Fruit fly (Drosophila melanogaster) whole organism, embryonic: ENCODE data around the gene Jhbp1.
A peak's percentile ranks its signal among the peaks of the same experiment; 100 is the strongest.

Source experiments
- Atf6 ChIP-seq: fragments of 200-800 bp; sonication (Bioruptor generic); IDR thresholded peaks from 2 replicates; pipeline ENCODE4 v1.3.6; 2022; ENCODE audit warnings: missing biosample characterization, missing genetic modification characterization
- CG10147 ChIP-seq: fragments of 200-800 bp; sonication (Bioruptor generic); optimal IDR thresholded peaks from 2 replicates; lab custom pipeline; 2019; ENCODE audit warnings: missing biosample characterization, mild to moderate bottlenecking, missing genetic modification characterization, moderate library complexity
- CG11085 ChIP-seq: fragments of 200-800 bp; sonication (Bioruptor generic); IDR thresholded peaks from 2 replicates; pipeline ENCODE4 v1.3.6; 2022; ENCODE audit warnings: missing biosample characterization, missing genetic modification characterization
- CG11695 ChIP-seq: fragments of 200-800 bp; sonication (Bioruptor generic); IDR thresholded peaks from 3 replicates; pipeline ENCODE4 v1.3.6; 2022; ENCODE audit warnings: missing biosample characterization, missing genetic modification characterization
- CG12391 ChIP-seq: fragments of 200-800 bp; sonication (Bioruptor generic); optimal IDR thresholded peaks from 3 replicates; lab custom pipeline; 2018; ENCODE audit warnings: missing biosample characterization, mild to moderate bottlenecking, missing genetic modification characterization, moderate library complexity
- CG12769 ChIP-seq: fragments of 200-800 bp; sonication (Bioruptor generic); optimal IDR thresholded peaks from 2 replicates; lab custom pipeline; 2019; ENCODE audit warnings: missing biosample characterization, mild to moderate bottlenecking, missing genetic modification characterization, moderate library complexity
- CG17359 ChIP-seq: fragments of 200-800 bp; sonication (Bioruptor generic); optimal IDR thresholded peaks from 3 replicates; lab custom pipeline; 2018; ENCODE audit warnings: missing biosample characterization, mild to moderate bottlenecking, missing genetic modification characterization, moderate library complexity
- CG17361 ChIP-seq: fragments of 200-800 bp; sonication (Bioruptor generic); IDR thresholded peaks from 3 replicates; pipeline ENCODE4 v1.3.6; 2022; ENCODE audit warnings: missing biosample characterization, missing genetic modification characterization
- CG2875 ChIP-seq: fragments of 200-800 bp; sonication (Bioruptor generic); optimal IDR thresholded peaks from 2 replicates; lab custom pipeline; 2017; ENCODE audit warnings: missing biosample characterization, mild to moderate bottlenecking, missing genetic modification characterization, missing genetic modification reagents
- CG30431 ChIP-seq: fragments of 200-800 bp; sonication (Bioruptor generic); optimal IDR thresholded peaks from 2 replicates; lab custom pipeline; 2017; ENCODE audit warnings: missing biosample characterization, missing genetic modification characterization
- CG3065 ChIP-seq: fragments of 200-800 bp; sonication (Bioruptor generic); optimal IDR thresholded peaks from 2 replicates; lab custom pipeline; 2016; ENCODE audit warnings: missing biosample characterization, missing genetic modification characterization
- CG3847 ChIP-seq: fragments of 200-800 bp; sonication (Bioruptor generic); IDR thresholded peaks from 2 replicates; pipeline ENCODE4 v1.3.6; 2022; ENCODE audit warnings: missing biosample characterization, missing genetic modification characterization
- CG4707 ChIP-seq: fragments of 200-800 bp; sonication (Bioruptor generic); optimal IDR thresholded peaks from 2 replicates; lab custom pipeline; 2018; ENCODE audit warnings: missing biosample characterization, mild to moderate bottlenecking, missing genetic modification characterization, moderate library complexity
- CG5953 ChIP-seq: fragments of 200-800 bp; sonication (Bioruptor generic); IDR thresholded peaks from 2 replicates; pipeline ENCODE4 v1.3.6; 2022; ENCODE audit warnings: missing biosample characterization, missing genetic modification characterization
- CG6254 ChIP-seq: fragments of 200-800 bp; sonication (Bioruptor generic); optimal IDR thresholded peaks from 3 replicates; lab custom pipeline; 2017; ENCODE audit warnings: mild to moderate bottlenecking, missing biosample characterization, missing genetic modification reagents, missing genetic modification characterization
- CG6813 ChIP-seq: fragments of 200-800 bp; sonication (Bioruptor generic); optimal IDR thresholded peaks from 2 replicates; lab custom pipeline; 2017; ENCODE audit warnings: missing biosample characterization, missing genetic modification characterization, mild to moderate bottlenecking, moderate library complexity, missing genetic modification reagents
- CG6854 ChIP-seq: fragments of 200-800 bp; sonication (Bioruptor generic); optimal IDR thresholded peaks from 3 replicates; lab custom pipeline; 2017; ENCODE audit warnings: missing biosample characterization, mild to moderate bottlenecking, missing genetic modification characterization
- CG7963 ChIP-seq: fragments of 200-800 bp; sonication (Bioruptor generic); IDR thresholded peaks from 3 replicates; pipeline ENCODE4 v1.3.6; 2022; ENCODE audit warnings: missing biosample characterization, missing genetic modification characterization; ENCODE audit not compliant: partially characterized antibody
- CG8089 ChIP-seq: fragments of 200-800 bp; sonication (Bioruptor generic); optimal IDR thresholded peaks from 3 replicates; lab custom pipeline; 2016; ENCODE audit warnings: missing biosample characterization, missing genetic modification characterization
- CG8478 ChIP-seq: fragments of >200 bp; optimal IDR thresholded peaks from 2 replicates; lab custom pipeline; 2018
- CG9797 ChIP-seq: fragments of 200-800 bp; sonication (Bioruptor generic); optimal IDR thresholded peaks from 3 replicates; lab custom pipeline; 2018; ENCODE audit warnings: missing biosample characterization, mild to moderate bottlenecking, missing genetic modification characterization
- CHES-1-like ChIP-seq: fragments of 200-800 bp; sonication (Bioruptor generic); optimal IDR thresholded peaks from 2 replicates; lab custom pipeline; 2016; ENCODE audit warnings: missing biosample characterization, missing genetic modification characterization
- Fer3 ChIP-seq: fragments of 200-800 bp; sonication (Bioruptor generic); optimal IDR thresholded peaks from 2 replicates; lab custom pipeline; 2018; ENCODE audit warnings: missing biosample characterization, mild to moderate bottlenecking, missing genetic modification characterization, moderate library complexity
- Gsc ChIP-seq: fragments of 200-800 bp; sonication (Bioruptor generic); IDR thresholded peaks from 2 replicates; pipeline ENCODE4 v1.3.6; 2022; ENCODE audit warnings: missing biosample characterization, missing genetic modification characterization
- HmgZ ChIP-seq: fragments of 200-800 bp; sonication (Bioruptor generic); optimal IDR thresholded peaks from 2 replicates; lab custom pipeline; 2018; ENCODE audit warnings: missing biosample characterization, mild to moderate bottlenecking, missing genetic modification characterization
- Hr78 ChIP-seq, 2 experiments: fragments of 200-800 bp in 1 of 2; fragments of >200 bp in 1 of 2; sonication (Bioruptor generic) in 1 of 2; optimal IDR thresholded peaks; 2 replicates each; lab custom pipeline; 2017 to 2019; ENCODE audit warnings: missing biosample characterization in 2 of 2, missing genetic modification characterization in 2 of 2, mild to moderate bottlenecking in 1 of 2, moderate library complexity in 1 of 2
- Kr ChIP-seq: fragments of 200-800 bp; sonication (Bioruptor generic); optimal IDR thresholded peaks from 2 replicates; lab custom pipeline; 2017; ENCODE audit warnings: missing biosample characterization, mild to moderate bottlenecking, missing genetic modification characterization
- Lim3 ChIP-seq: fragments of 200-800 bp; sonication (Bioruptor generic); IDR thresholded peaks from 2 replicates; pipeline ENCODE4 v1.3.6; 2022; ENCODE audit warnings: missing biosample characterization, missing genetic modification characterization
- Lpt ChIP-seq: fragments of >200 bp; optimal IDR thresholded peaks from 2 replicates; lab custom pipeline; 2018; ENCODE audit warnings: missing biosample characterization, missing genetic modification characterization
- NfI ChIP-seq: fragments of 200-800 bp; sonication (Bioruptor generic); optimal IDR thresholded peaks from 3 replicates; lab custom pipeline; 2018; ENCODE audit warnings: missing biosample characterization, mild to moderate bottlenecking, missing genetic modification characterization, moderate library complexity
- Usf ChIP-seq: fragments of 200-800 bp; sonication (Bioruptor generic); optimal IDR thresholded peaks from 2 replicates; lab custom pipeline; 2017; ENCODE audit warnings: missing genotype, missing biosample characterization, missing genetic modification characterization
- abd-A ChIP-seq: fragments of 200-800 bp; sonication (Bioruptor generic); optimal IDR thresholded peaks from 3 replicates; lab custom pipeline; 2019; ENCODE audit warnings: missing biosample characterization, mild to moderate bottlenecking, missing genetic modification characterization, moderate library complexity
- ash1 ChIP-seq: fragments of 200-800 bp; sonication (Bioruptor generic); optimal IDR thresholded peaks from 2 replicates; lab custom pipeline; 2018; ENCODE audit warnings: missing biosample characterization, mild to moderate bottlenecking, missing genetic modification characterization
- bbx ChIP-seq: fragments of 200-800 bp; sonication (Bioruptor generic); IDR thresholded peaks from 2 replicates; pipeline ENCODE4 v1.3.6; 2022; ENCODE audit warnings: missing biosample characterization, missing genetic modification characterization; ENCODE audit not compliant: partially characterized antibody
- bsh ChIP-seq, 2 experiments: fragments of 200-800 bp; sonication (Bioruptor generic); optimal IDR thresholded peaks; 2 replicates each; lab custom pipeline; 2017 to 2018; ENCODE audit warnings: mild to moderate bottlenecking in 2 of 2, missing biosample characterization in 2 of 2, missing genetic modification characterization in 2 of 2, moderate library complexity in 1 of 2
- crol ChIP-seq: fragments of 200-800 bp; sonication (Bioruptor generic); IDR thresholded peaks from 2 replicates; pipeline ENCODE4 v1.3.6; 2022; ENCODE audit warnings: missing biosample characterization, missing genetic modification characterization
- dpn ChIP-seq, 2 experiments: fragments of 200-800 bp; sonication (Bioruptor generic); optimal IDR thresholded peaks; 3 replicates each; lab custom pipeline; 2016; ENCODE audit warnings: missing biosample characterization in 2 of 2, missing genetic modification characterization in 2 of 2
- ewg ChIP-seq: fragments of 200-800 bp; sonication (Bioruptor generic); optimal IDR thresholded peaks from 3 replicates; lab custom pipeline; 2017; ENCODE audit warnings: mild to moderate bottlenecking, missing biosample characterization, missing genetic modification reagents, missing genetic modification characterization
- inv ChIP-seq: fragments of 200-800 bp; sonication (Bioruptor generic); IDR thresholded peaks from 2 replicates; pipeline ENCODE4 v1.3.6; 2022; ENCODE audit warnings: missing biosample characterization, missing genetic modification characterization; ENCODE audit not compliant: partially characterized antibody
- jumu ChIP-seq: fragments of 200-800 bp; sonication (Bioruptor generic); optimal IDR thresholded peaks from 3 replicates; lab custom pipeline; 2016; ENCODE audit warnings: missing biosample characterization, missing genetic modification characterization
- knrl ChIP-seq: fragments of 200-800 bp; sonication (Bioruptor generic); IDR thresholded peaks from 3 replicates; pipeline ENCODE4 v1.3.6; 2022; ENCODE audit warnings: missing biosample characterization, missing genetic modification characterization; ENCODE audit not compliant: partially characterized antibody
- lola ChIP-seq, 3 experiments: fragments of >200 bp in 2 of 3; fragments of 200-800 bp in 1 of 3; sonication (Bioruptor generic) in 1 of 3; optimal IDR thresholded peaks; 2 replicates each; lab custom pipeline; 2017 to 2019; ENCODE audit warnings: missing biosample characterization in 3 of 3, missing genetic modification characterization in 3 of 3, mild to moderate bottlenecking in 1 of 3, moderate library complexity in 1 of 3
- mirr ChIP-seq: fragments of 200-800 bp; sonication (Bioruptor generic); optimal IDR thresholded peaks from 3 replicates; lab custom pipeline; 2018; ENCODE audit warnings: missing biosample characterization, mild to moderate bottlenecking, missing genetic modification characterization
- otp ChIP-seq: fragments of 200-800 bp; sonication (Bioruptor generic); IDR thresholded peaks from 3 replicates; pipeline ENCODE4, ENCODE4 v1.3.6; 2022; ENCODE audit warnings: missing biosample characterization, missing genetic modification characterization
- phol ChIP-seq: fragments of 200-800 bp; sonication (Bioruptor generic); optimal IDR thresholded peaks from 3 replicates; lab custom pipeline; 2018; ENCODE audit warnings: missing biosample characterization, mild to moderate bottlenecking, missing genetic modification characterization, moderate library complexity
- repo ChIP-seq: fragments of 200-800 bp; sonication (Bioruptor generic); optimal IDR thresholded peaks from 2 replicates; lab custom pipeline; 2016; ENCODE audit warnings: missing biosample characterization, missing genetic modification characterization
- schlank ChIP-seq: fragments of 200-800 bp; sonication (Bioruptor generic); optimal IDR thresholded peaks from 2 replicates; lab custom pipeline; 2018; ENCODE audit warnings: missing biosample characterization, mild to moderate bottlenecking, missing genetic modification characterization
- seq ChIP-seq: fragments of 200-800 bp; sonication (Bioruptor generic); IDR thresholded peaks from 2 replicates; pipeline ENCODE4 v1.3.6; 2022; ENCODE audit warnings: missing biosample characterization, missing genetic modification characterization
- usp ChIP-seq: fragments of >200 bp; optimal IDR thresholded peaks from 2 replicates; lab custom pipeline; 2017; ENCODE audit warnings: missing biosample characterization, missing genetic modification characterization

Jhbp1 gene

dm6 chr3R:4992227-4992737 is 27.0 kb downstream of the Jhbp1 start (continued):
- TF ChIP-seq crol (peak; percentile 98), CHES-1-like (GFP tag; lab: Kevin White, UChicago) (no peak), knrl (0 out of 3 replicates have a peak, but pooled peaks have one; percentile 14), ash1 (GFP tag; lab: Kevin White, UChicago) (peak; percentile 41), Gsc (no peak), CG12391 (tag; lab: Kevin White, UChicago) (no peak), CG8089 (peak; percentile 24), Hr78 (GFP tag; optimal IDR thresholded peaks at IDR 0.05; lab: Kevin White, UChicago) (peak in 1 of 2 experiments; percentile 95), lola (GFP tag; optimal IDR thresholded peaks at IDR 0.05; lab: Kevin White, UChicago) (peak in 1 of 3 experiments; percentile 36), CG3847 (GFP tag; lab: Robert Waterston, UW) (no peak), usp (GFP tag; lab: Kevin White, UChicago) (no peak), CG11085 (GFP tag; lab: Robert Waterston, UW) (no peak), Usf (GFP tag; lab: Kevin White, UChicago) (no peak), CG30431 (GFP tag; lab: Kevin White, UChicago) (peak; percentile 45), Lim3 (GFP tag; lab: Robert Waterston, UW) (no peak), CG6254 (GFP tag; lab: Kevin White, UChicago) (peak; percentile 55), CG17361 (GFP tag; lab: Robert Waterston, UW) (peak; percentile 34; the same call in 1 of the 3 replicates), CG2875 (GFP tag; lab: Kevin White, UChicago) (peak; percentile 73), Kr (peak; percentile 94), otp (peak; percentile 62; the same call in 1 of the 3 replicates), jumu (GFP tag; lab: Kevin White, UChicago) (peak; percentile 47), CG4707 (peak; percentile 43), abd-A (peak; percentile 81), CG8478 (lab: Kevin White, UChicago) (no peak), Atf6 (no peak), seq (0 out of 2 replicates have a peak, but pooled peaks have one; percentile 40), CG9797 (GFP tag; lab: Kevin White, UChicago) (peak; percentile 13), NfI (GFP tag; lab: Kevin White, UChicago) (peak; percentile 25), CG5953 (GFP tag; lab: Robert Waterston, UW) (no peak), CG6813 (GFP tag; lab: Kevin White, UChicago) (peak; percentile 81), CG11695 (GFP tag; lab: Robert Waterston, UW) (0 out of 3 replicates have a peak, but pooled peaks have one; percentile 49), CG10147 (GFP tag; lab: Kevin White, UChicago) (peak; percentile 14), bbx (GFP tag; lab: Robert Waterston, UW) (no peak), ewg (GFP tag; lab: Kevin White, UChicago) (peak; percentile 15), dpn (GFP tag; optimal IDR thresholded peaks at IDR 0.05; lab: Kevin White, UChicago) (peak in 1 of 2 experiments; percentile 15), inv (GFP tag; lab: Robert Waterston, UW) (no peak), bsh (GFP tag; optimal IDR thresholded peaks at IDR 0.05; lab: Kevin White, UChicago) (peak in 1 of 2 experiments; percentile 44), CG3065 (no peak), mirr (GFP tag; lab: Kevin White, UChicago) (peak; percentile 76), CG6854 (no peak), Lpt (GFP tag; lab: Kevin White, UChicago) (no peak), phol (tag; lab: Kevin White, UChicago) (no peak), CG7963 (GFP tag; lab: Robert Waterston, UW) (no peak), repo (GFP tag; lab: Kevin White, UChicago) (peak; percentile 9), CG17359 (tag; lab: Kevin White, UChicago) (peak; percentile 35), schlank (tag; lab: Kevin White, UChicago) (peak; percentile 11), HmgZ (peak; percentile 33), CG12769 (tag; lab: Kevin White, UChicago) (peak; percentile 52), Fer3 (tag; lab: Kevin White, UChicago) (no peak)
